Fruit fly (Drosophila melanogaster): ENCODE data around the gene kipf.
A peak's percentile ranks its signal among the peaks of the same experiment; 100 is the strongest.

kipf gene

DNA sequence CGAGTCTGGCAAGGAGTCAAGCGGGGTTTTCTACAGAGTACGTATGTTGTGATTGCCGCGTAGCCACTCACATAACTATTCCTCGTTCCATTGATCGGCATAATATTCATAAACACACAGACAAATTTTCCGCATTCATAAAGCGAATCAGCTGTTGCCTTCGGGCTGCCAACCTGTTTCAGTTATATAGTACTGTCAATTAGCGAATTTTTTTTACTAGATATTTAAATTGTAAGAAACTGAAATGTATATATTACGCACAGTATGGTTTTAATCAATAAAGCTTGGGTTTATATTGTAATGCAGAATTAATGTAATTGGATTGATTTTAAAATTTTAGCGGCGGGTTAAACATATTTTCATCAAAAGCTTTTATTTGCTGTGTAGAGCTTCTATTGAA is 512 bp upstream of the kipf start, which contains the start of gene Rfk (continued):
- peak; percentile 39 for TF ChIP-seq CG14710 (tag; optimal IDR thresholded peaks at IDR 0.05)
- no peak for TF ChIP-seq CG17385 (GFP tag; optimal IDR thresholded peaks at IDR 0.05)
- TF ChIP-seq CG9932 (GFP tag; IDR thresholded peaks at IDR 0.05): 0 out of 2 replicates have a peak, but pooled peaks have one; percentile 14
- no peak for TF ChIP-seq CG4328 (GFP tag; optimal IDR thresholded peaks at IDR 0.05)
- no peak for TF ChIP-seq CG2889 (GFP tag; IDR thresholded peaks at IDR 0.05)
- no peak for TF ChIP-seq chm (GFP tag; IDR thresholded peaks at IDR 0.05)
- no peak for TF ChIP-seq Ravus (GFP tag; IDR thresholded peaks at IDR 0.05)
- no peak for TF ChIP-seq pan (optimal IDR thresholded peaks at IDR 0.05)
- TF ChIP-seq pan (GFP tag; optimal IDR thresholded peaks at IDR 0.05 in 1 of 2, IDR thresholded peaks at IDR 0.05 in 1 of 2): no peak
- TF ChIP-seq chinmo (GFP tag; IDR thresholded peaks at IDR 0.05; ENCODE audit: partially characterized antibody): no peak
- no peak for TF ChIP-seq CG5245 (GFP tag; optimal IDR thresholded peaks at IDR 0.05)
- TF ChIP-seq Rx (GFP tag; IDR thresholded peaks at IDR 0.05): no peak
- TF ChIP-seq btn (GFP tag; optimal IDR thresholded peaks at IDR 0.05): no peak
- no peak for TF ChIP-seq dysf (GFP tag; IDR thresholded peaks at IDR 0.05)
- TF ChIP-seq CG6272 (GFP tag; IDR thresholded peaks at IDR 0.05): no peak
- no peak for TF ChIP-seq CG3726 (GFP tag; IDR thresholded peaks at IDR 0.05)
- TF ChIP-seq Fer3 (tag; optimal IDR thresholded peaks at IDR 0.05): peak; percentile 16
- TF ChIP-seq CG3065 (GFP tag; optimal IDR thresholded peaks at IDR 0.05): no peak
- TF ChIP-seq CG10565 (GFP tag; optimal IDR thresholded peaks at IDR 0.05): no peak
- TF ChIP-seq sisA (GFP tag; IDR thresholded peaks at IDR 0.05): no peak
- TF ChIP-seq bsh (GFP tag; optimal IDR thresholded peaks at IDR 0.05): peak in 1 of 2 experiments; percentile 28
- TF ChIP-seq Dref (GFP tag; IDR thresholded peaks at IDR 0.05): no peak
- no peak for TF ChIP-seq CG2116 (GFP tag; optimal IDR thresholded peaks at IDR 0.05)
- TF ChIP-seq Lhr (GFP tag; optimal IDR thresholded peaks at IDR 0.05): no peak
- TF ChIP-seq CG1529 (GFP tag; optimal IDR thresholded peaks at IDR 0.05): no peak
- TF ChIP-seq Med (GFP tag): peak; percentile 78
- TF ChIP-seq NC2β (GFP tag; optimal IDR thresholded peaks at IDR 0.05): no peak
- no peak for TF ChIP-seq CG2199 (GFP tag; IDR thresholded peaks at IDR 0.05)
- TF ChIP-seq pnt (GFP tag; optimal IDR thresholded peaks at IDR 0.05): no peak
- TF ChIP-seq MTF-1 (GFP tag; optimal IDR thresholded peaks at IDR 0.05; ENCODE audit: borderline replicate concordance): no peak
- no peak for TF ChIP-seq CG7556 (GFP tag; optimal IDR thresholded peaks at IDR 0.05)
- TF ChIP-seq Mrtf (GFP tag; IDR thresholded peaks at IDR 0.05): no peak
- TF ChIP-seq sqz (GFP tag; optimal IDR thresholded peaks at IDR 0.05): no peak
- TF ChIP-seq CG16815 (GFP tag; optimal IDR thresholded peaks at IDR 0.05): no peak
- peak; percentile 55 for TF ChIP-seq Sry-β (GFP tag; optimal IDR thresholded peaks at IDR 0.05)
- TF ChIP-seq CG11723 (GFP tag; optimal IDR thresholded peaks at IDR 0.05): no peak
- TF ChIP-seq slp2 (GFP tag; optimal IDR thresholded peaks at IDR 0.05): no peak
- TF ChIP-seq da (GFP tag; optimal IDR thresholded peaks at IDR 0.05): no peak
- TF ChIP-seq HLHmδ (GFP tag; optimal IDR thresholded peaks at IDR 0.05): no peak
- no peak for TF ChIP-seq Meics (GFP tag; optimal IDR thresholded peaks at IDR 0.05)
- TF ChIP-seq CG4820 (GFP tag; optimal IDR thresholded peaks at IDR 0.05): no peak
- no peak for TF ChIP-seq nerfin-1 (tag; optimal IDR thresholded peaks at IDR 0.05)
- no peak for TF ChIP-seq Poxn (GFP tag; IDR thresholded peaks at IDR 0.05)
- TF ChIP-seq Mad (GFP tag; optimal IDR thresholded peaks at IDR 0.05): no peak
- no peak for TF ChIP-seq CG18476 (GFP tag; optimal IDR thresholded peaks at IDR 0.05)
- no peak for TF ChIP-seq Blimp-1 (GFP tag; optimal IDR thresholded peaks at IDR 0.05)
- no peak for TF ChIP-seq p53 (GFP tag; optimal IDR thresholded peaks at IDR 0.05)
- peak; percentile 32 for TF ChIP-seq CG17829 (tag; optimal IDR thresholded peaks at IDR 0.05)
- no peak for TF ChIP-seq crc (GFP tag; optimal IDR thresholded peaks at IDR 0.05)
- no peak for TF ChIP-seq schlank (tag; optimal IDR thresholded peaks at IDR 0.05)
- TF ChIP-seq CG3838 (GFP tag; optimal IDR thresholded peaks at IDR 0.05): no peak
- peak; percentile 33; the same call in 1 of the 3 replicates for TF ChIP-seq CG16813 (GFP tag; IDR thresholded peaks at IDR 0.05; ENCODE audit: partially characterized antibody)
